Worm (Caenorhabditis elegans): ENCODE data around the gene rbm-34.

The rbm-34 gene

ce11 chrIV:12105558-12105957 lies 20.3 kb downstream of the rbm-34 start, which contains the start of gene M18.3:
M18.3 (plus strand) TSS chrIV:12105858.
- TF ChIP-seq ceh-36 (tag; optimal IDR thresholded peaks at IDR 0.05) (no peak), pes-1 (GFP tag; IDR thresholded peaks at IDR 0.05) (no peak), scrt-1 (GFP tag; IDR thresholded peaks at IDR 0.05) (no peak), hnd-1 (tag; optimal IDR thresholded peaks at IDR 0.05) (no peak), ama-1 (optimal IDR thresholded peaks at IDR 0.05) (no peak), ets-7 (tag; optimal IDR thresholded peaks at IDR 0.05) (no peak), aly-1 (tag; optimal IDR thresholded peaks at IDR 0.05) (no peak), B0310.2 (tag; optimal IDR thresholded peaks at IDR 0.05) (no peak), tra-4 (tag; optimal IDR thresholded peaks at IDR 0.05) (no peak), tbx-37 (GFP tag; conservative IDR thresholded peaks at IDR 0.05) (no peak), F13C5.2 (tag; optimal IDR thresholded peaks at IDR 0.05) (no peak), hmg-4 (GFP tag; optimal IDR thresholded peaks at IDR 0.05) (no peak), hmbx-1 (tag; optimal IDR thresholded peaks at IDR 0.05) (no peak), tbx-11 (GFP tag; IDR thresholded peaks at IDR 0.05) (no peak)

DNA sequence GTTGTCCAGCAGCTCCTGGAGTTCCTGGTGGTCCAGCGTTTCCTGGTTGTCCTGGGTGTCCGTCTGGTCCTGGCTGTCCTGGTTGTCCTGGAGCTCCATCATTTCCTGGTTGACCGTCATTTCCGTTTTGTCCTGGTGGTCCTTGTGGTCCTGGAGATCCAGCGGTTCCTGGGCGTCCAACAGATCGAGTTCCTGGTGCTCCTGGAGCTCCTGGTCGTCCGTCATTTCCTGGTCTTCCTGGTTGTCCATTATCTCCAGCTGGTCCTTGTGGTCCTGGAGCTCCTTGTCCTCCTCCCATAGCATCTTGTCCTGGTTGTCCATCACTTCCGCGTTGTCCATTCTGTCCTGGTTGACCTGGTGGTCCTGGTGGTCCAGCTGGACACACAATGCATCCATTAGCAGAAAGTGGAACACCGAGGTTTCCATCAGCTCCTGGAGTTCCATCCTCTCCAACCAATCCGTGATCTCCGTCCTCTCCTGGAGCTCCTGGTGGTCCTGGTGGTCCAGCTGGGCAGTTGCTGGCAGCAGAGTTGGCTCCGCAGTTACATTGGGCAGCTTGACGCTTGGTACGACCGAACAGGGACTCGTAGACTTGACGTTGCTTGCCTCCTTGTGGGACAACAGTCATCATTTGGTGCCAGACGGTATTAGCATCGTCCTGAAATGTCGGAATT lies 23.9 kb downstream of the rbm-34 start:
- no peak for TF ChIP-seq F13C5.2 (tag; optimal IDR thresholded peaks at IDR 0.05)
- TF ChIP-seq ceh-13 (GFP tag; optimal IDR thresholded peaks at IDR 0.05) = no peak
- TF ChIP-seq tbx-11 (GFP tag; IDR thresholded peaks at IDR 0.05) = no peak
- no peak for TF ChIP-seq scrt-1 (GFP tag; IDR thresholded peaks at IDR 0.05)
- no peak for TF ChIP-seq ceh-36 (tag; optimal IDR thresholded peaks at IDR 0.05)
- TF ChIP-seq aly-1 (tag; optimal IDR thresholded peaks at IDR 0.05) = no peak
- no peak for TF ChIP-seq pes-1 (GFP tag; IDR thresholded peaks at IDR 0.05)
- no peak for TF ChIP-seq ets-7 (tag; optimal IDR thresholded peaks at IDR 0.05)
- TF ChIP-seq hnd-1 (tag; optimal IDR thresholded peaks at IDR 0.05) = no peak
- TF ChIP-seq hmbx-1 (tag; optimal IDR thresholded peaks at IDR 0.05) = no peak
- no peak for TF ChIP-seq ama-1 (optimal IDR thresholded peaks at IDR 0.05)

DNA sequence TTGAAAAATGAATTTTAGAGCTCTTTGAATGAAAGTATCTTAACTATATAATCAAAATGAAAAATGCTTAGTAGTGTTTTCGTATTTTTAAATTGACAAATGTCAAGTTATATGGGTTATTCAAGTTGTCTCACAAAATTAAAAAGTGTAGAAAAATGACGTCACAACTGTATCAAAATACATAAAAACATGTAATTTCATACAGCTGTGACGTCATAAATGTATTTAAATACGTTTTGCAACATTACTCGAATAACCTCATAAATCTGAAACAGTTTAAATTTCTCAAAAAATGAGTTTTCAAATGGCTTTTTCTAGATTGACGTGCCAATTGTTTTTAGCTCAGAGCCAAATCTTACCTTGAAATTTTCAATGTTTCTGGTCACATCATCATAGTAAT lies 24.5 kb downstream of the rbm-34 start:
- TF ChIP-seq ama-1 (optimal IDR thresholded peaks at IDR 0.05) (no peak), hnd-1 (tag; optimal IDR thresholded peaks at IDR 0.05) (no peak), pes-1 (GFP tag; IDR thresholded peaks at IDR 0.05) (no peak), tra-4 (tag; optimal IDR thresholded peaks at IDR 0.05) (no peak), flt-1 (GFP tag; IDR thresholded peaks at IDR 0.05) (no peak)

DNA sequence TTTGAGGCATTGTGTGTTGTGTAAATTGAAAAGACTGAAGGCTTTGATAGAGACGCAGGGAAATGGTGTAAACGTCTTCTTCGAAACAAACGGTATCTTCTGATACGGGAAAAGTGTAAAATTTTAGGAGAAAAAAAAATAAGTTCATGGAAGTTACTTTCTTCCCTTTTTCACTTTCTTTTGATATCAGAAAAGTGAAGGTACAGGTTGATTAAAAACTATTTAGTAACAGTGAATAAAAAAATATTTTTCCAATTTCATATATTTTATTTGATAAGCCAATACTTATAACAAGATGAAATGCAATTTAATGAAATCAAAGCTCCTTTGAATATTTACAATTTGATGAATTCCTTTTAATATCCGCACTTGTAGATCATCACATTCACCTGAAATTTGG lies 25.1 kb downstream of the rbm-34 start, which contains the start of gene col-129:
TSS of gene col-129 (minus strand) at position 101 of the 400 bp plus-strand sequence.
- TF ChIP-seq hmbx-1 (tag; optimal IDR thresholded peaks at IDR 0.05) = no peak
- no peak for TF ChIP-seq aly-1 (tag; optimal IDR thresholded peaks at IDR 0.05)
- no peak for TF ChIP-seq ama-1 (optimal IDR thresholded peaks at IDR 0.05)
- no peak for TF ChIP-seq tbx-11 (GFP tag; IDR thresholded peaks at IDR 0.05)
- TF ChIP-seq flt-1 (GFP tag; IDR thresholded peaks at IDR 0.05) = no peak
- no peak for TF ChIP-seq B0310.2 (tag; optimal IDR thresholded peaks at IDR 0.05)
- TF ChIP-seq scrt-1 (GFP tag; IDR thresholded peaks at IDR 0.05) = no peak
- TF ChIP-seq pes-1 (GFP tag; IDR thresholded peaks at IDR 0.05) = no peak
- TF ChIP-seq hmg-4 (GFP tag; optimal IDR thresholded peaks at IDR 0.05) = no peak
- TF ChIP-seq hnd-1 (tag; optimal IDR thresholded peaks at IDR 0.05) = no peak
- TF ChIP-seq tbx-37 (GFP tag; conservative IDR thresholded peaks at IDR 0.05) = no peak

ce11 chrIV:12111477-12111876 lies 26.3 kb downstream of the rbm-34 start, which contains the start of gene dlc-2:
dlc-2 (minus strand) TSS chrIV:12111577.
- TF ChIP-seq hmg-4 (GFP tag; optimal IDR thresholded peaks at IDR 0.05) (no peak), aly-1 (tag; optimal IDR thresholded peaks at IDR 0.05) (no peak), F13C5.2 (tag; optimal IDR thresholded peaks at IDR 0.05) (no peak), pes-1 (GFP tag; IDR thresholded peaks at IDR 0.05) (no peak), ceh-13 (GFP tag; optimal IDR thresholded peaks at IDR 0.05) (no peak), ama-1 (optimal IDR thresholded peaks at IDR 0.05) (no peak), ets-7 (tag; optimal IDR thresholded peaks at IDR 0.05) (no peak), flt-1 (GFP tag; IDR thresholded peaks at IDR 0.05) (no peak), tbx-11 (GFP tag; IDR thresholded peaks at IDR 0.05) (no peak), sea-1 (GFP tag; conservative IDR thresholded peaks at IDR 0.05) (no peak), scrt-1 (GFP tag; IDR thresholded peaks at IDR 0.05) (no peak), ceh-36 (tag; optimal IDR thresholded peaks at IDR 0.05) (no peak), tra-4 (tag; optimal IDR thresholded peaks at IDR 0.05) (no peak), B0310.2 (tag; optimal IDR thresholded peaks at IDR 0.05) (no peak), hmbx-1 (tag; optimal IDR thresholded peaks at IDR 0.05) (no peak), hnd-1 (tag; optimal IDR thresholded peaks at IDR 0.05) (no peak), tbx-37 (GFP tag; conservative IDR thresholded peaks at IDR 0.05) (no peak)

DNA sequence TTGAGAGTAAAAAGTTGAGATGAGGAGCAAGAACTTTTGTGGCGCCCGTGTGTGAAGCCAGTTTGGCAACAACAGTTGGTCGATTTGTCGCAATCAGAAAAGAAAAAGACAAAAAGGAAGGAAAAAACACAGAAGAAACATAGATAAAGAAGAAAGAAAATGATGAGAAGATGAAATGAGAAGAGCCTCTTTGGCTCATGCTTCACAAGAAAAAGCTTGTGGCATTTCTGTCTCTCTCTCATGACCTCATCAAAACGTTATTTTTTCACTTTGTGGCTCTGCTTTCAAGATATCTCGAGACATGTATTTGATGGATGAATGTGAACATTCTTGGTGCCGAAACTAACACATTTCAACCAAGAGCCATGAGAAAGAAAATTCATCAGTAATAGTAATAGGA lies 27.8 kb downstream of the rbm-34 start:
- TF ChIP-seq ama-1 (optimal IDR thresholded peaks at IDR 0.05) (no peak), B0310.2 (tag; optimal IDR thresholded peaks at IDR 0.05) (no peak), F13C5.2 (tag; optimal IDR thresholded peaks at IDR 0.05) (no peak), ceh-13 (GFP tag; optimal IDR thresholded peaks at IDR 0.05) (no peak), sea-1 (GFP tag; conservative IDR thresholded peaks at IDR 0.05) (no peak), hmg-4 (GFP tag; optimal IDR thresholded peaks at IDR 0.05) (no peak), tra-4 (tag; optimal IDR thresholded peaks at IDR 0.05) (no peak), flt-1 (GFP tag; IDR thresholded peaks at IDR 0.05) (no peak), hnd-1 (tag; optimal IDR thresholded peaks at IDR 0.05) (no peak), pes-1 (GFP tag; IDR thresholded peaks at IDR 0.05) (no peak), ets-7 (tag; optimal IDR thresholded peaks at IDR 0.05) (no peak), aly-1 (tag; optimal IDR thresholded peaks at IDR 0.05) (no peak), hmbx-1 (tag; optimal IDR thresholded peaks at IDR 0.05) (no peak), tbx-37 (GFP tag; conservative IDR thresholded peaks at IDR 0.05) (no peak), tbx-11 (GFP tag; IDR thresholded peaks at IDR 0.05) (no peak), scrt-1 (GFP tag; IDR thresholded peaks at IDR 0.05) (no peak), ceh-36 (tag; optimal IDR thresholded peaks at IDR 0.05) (no peak)

ce11 chrIV:12114498-12114897 lies 29.3 kb downstream of the rbm-34 start:
- TF ChIP-seq ceh-36 (tag; optimal IDR thresholded peaks at IDR 0.05) (no peak), B0310.2 (tag; optimal IDR thresholded peaks at IDR 0.05) (no peak), ceh-13 (GFP tag; optimal IDR thresholded peaks at IDR 0.05) (no peak), flt-1 (GFP tag; IDR thresholded peaks at IDR 0.05) (no peak), hnd-1 (tag; optimal IDR thresholded peaks at IDR 0.05) (no peak), hmbx-1 (tag; optimal IDR thresholded peaks at IDR 0.05) (no peak), F13C5.2 (tag; optimal IDR thresholded peaks at IDR 0.05) (no peak), tra-4 (tag; optimal IDR thresholded peaks at IDR 0.05) (no peak), ets-7 (tag; optimal IDR thresholded peaks at IDR 0.05) (no peak), tbx-37 (GFP tag; conservative IDR thresholded peaks at IDR 0.05) (no peak), hmg-4 (GFP tag; optimal IDR thresholded peaks at IDR 0.05) (no peak), tbx-11 (GFP tag; IDR thresholded peaks at IDR 0.05) (no peak), pes-1 (GFP tag; IDR thresholded peaks at IDR 0.05) (no peak), sea-1 (GFP tag; conservative IDR thresholded peaks at IDR 0.05) (no peak), aly-1 (tag; optimal IDR thresholded peaks at IDR 0.05) (no peak), ama-1 (optimal IDR thresholded peaks at IDR 0.05) (no peak), scrt-1 (GFP tag; IDR thresholded peaks at IDR 0.05) (no peak)

Measured in whole organism, early embryonic.